Worm (Caenorhabditis elegans): Measurements from ENCODE around the gene srh-212.

DNA sequence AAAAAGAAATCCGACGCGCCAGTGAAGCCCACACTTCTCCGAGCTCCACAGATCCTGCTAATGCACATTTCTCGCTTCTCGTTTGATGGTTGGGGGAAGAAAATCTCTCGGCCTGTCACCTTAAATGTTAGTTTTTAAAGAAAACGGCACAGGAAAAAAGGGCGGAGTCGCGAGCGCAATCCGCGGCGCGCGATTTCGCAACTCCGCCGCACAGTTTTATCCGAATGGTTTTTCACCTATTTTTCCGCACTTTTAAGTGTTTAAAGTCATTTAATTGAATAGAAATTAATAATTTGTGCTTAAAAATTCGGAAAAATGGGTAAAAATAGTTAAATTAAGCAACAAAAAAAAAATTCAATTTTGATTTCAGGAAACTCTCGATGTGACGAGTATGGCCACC, 9.3 kb downstream of the srh-212 start:
- 0 out of 2 replicates have a peak, but pooled peaks have one; percentile 38 for TF ChIP-seq unc-3 (GFP tag; conservative IDR thresholded peaks at IDR 0.05)
- TF ChIP-seq unc-3 (tag; optimal IDR thresholded peaks at IDR 0.05): peak; percentile 55
- no peak for TF ChIP-seq hlh-13 (GFP tag; optimal IDR thresholded peaks at IDR 0.05)
- no peak for TF ChIP-seq ama-1 (optimal IDR thresholded peaks at IDR 0.05)
- peak; percentile 62 for TF ChIP-seq ceh-31 (tag; optimal IDR thresholded peaks at IDR 0.05)
- TF ChIP-seq pha-4 (tag; optimal IDR thresholded peaks at IDR 0.05): no peak
- TF ChIP-seq nhr-11 (tag; optimal IDR thresholded peaks at IDR 0.05): no peak
- no peak for TF ChIP-seq pqm-1 (tag; optimal IDR thresholded peaks at IDR 0.05)
- TF ChIP-seq ceh-24 (tag; optimal IDR thresholded peaks at IDR 0.05): peak; percentile 0
- peak; percentile 64 for TF ChIP-seq ttx-3 (tag; optimal IDR thresholded peaks at IDR 0.05)
- peak; percentile 81 for TF ChIP-seq elt-2 (tag; optimal IDR thresholded peaks at IDR 0.05)
- TF ChIP-seq pros-1 (tag; optimal IDR thresholded peaks at IDR 0.05): no peak
- peak; percentile 74 for TF ChIP-seq tbx-2 (tag; optimal IDR thresholded peaks at IDR 0.05)
- peak; percentile 39 for TF ChIP-seq ceh-6 (GFP tag; optimal IDR thresholded peaks at IDR 0.05)
- TF ChIP-seq F13H6.1 (tag; optimal IDR thresholded peaks at IDR 0.05): peak; percentile 46

Data from whole organism, late embryonic.